Worm (Caenorhabditis elegans): ENCODE results near the gene C02H6.3.

ce11 chrV:7402355-7402754 is 14.7 kb upstream of the C02H6.3 start, which contains the start of gene srj-13:
- TF ChIP-seq ceh-16 (tag; optimal IDR thresholded peaks at IDR 0.05) (no peak), snpc-4 (tag; optimal IDR thresholded peaks at IDR 0.05) (no peak), sma-3 (GFP tag; optimal IDR thresholded peaks at IDR 0.05) (no peak), nhr-11 (tag; optimal IDR thresholded peaks at IDR 0.05) (no peak), zag-1 (tag; optimal IDR thresholded peaks at IDR 0.05) (no peak), egl-27 (tag; optimal IDR thresholded peaks at IDR 0.05) (no peak), unc-55 (GFP tag; optimal IDR thresholded peaks at IDR 0.05) (no peak), nhr-77 (tag; optimal IDR thresholded peaks at IDR 0.05) (no peak), R02D3.7 (tag; optimal IDR thresholded peaks at IDR 0.05) (no peak), mdl-1 (tag; optimal IDR thresholded peaks at IDR 0.05) (no peak), lin-13 (GFP tag; optimal IDR thresholded peaks at IDR 0.05) (no peak), fos-1 (tag; optimal IDR thresholded peaks at IDR 0.05) (no peak)
